Fruit fly (Drosophila melanogaster): ENCODE results near the gene Osi8.

Osi8 gene

DNA sequence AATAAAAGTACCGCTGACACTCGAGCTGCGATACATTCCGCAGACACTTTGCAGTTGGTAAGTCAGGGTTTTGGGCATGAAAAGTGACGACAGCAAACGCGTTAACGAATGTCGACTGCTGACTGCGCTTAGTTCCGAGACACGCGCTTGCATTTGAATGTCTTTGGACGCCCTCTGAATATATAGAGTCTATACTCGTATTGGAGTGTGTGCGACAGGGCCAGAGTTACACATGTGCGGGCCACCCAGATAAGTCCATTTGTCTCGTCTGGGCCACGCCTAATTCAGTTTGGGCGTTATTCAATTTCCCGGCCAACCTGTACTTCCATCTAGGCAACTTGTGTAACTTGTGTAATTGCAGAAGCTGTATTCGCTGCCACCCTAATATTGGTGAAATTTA is 35.3 kb downstream of the Osi8 start:
- no peak for TF ChIP-seq CG8478 (optimal IDR thresholded peaks at IDR 0.05)
- TF ChIP-seq CTCF (optimal IDR thresholded peaks at IDR 0.05): no peak

DNA sequence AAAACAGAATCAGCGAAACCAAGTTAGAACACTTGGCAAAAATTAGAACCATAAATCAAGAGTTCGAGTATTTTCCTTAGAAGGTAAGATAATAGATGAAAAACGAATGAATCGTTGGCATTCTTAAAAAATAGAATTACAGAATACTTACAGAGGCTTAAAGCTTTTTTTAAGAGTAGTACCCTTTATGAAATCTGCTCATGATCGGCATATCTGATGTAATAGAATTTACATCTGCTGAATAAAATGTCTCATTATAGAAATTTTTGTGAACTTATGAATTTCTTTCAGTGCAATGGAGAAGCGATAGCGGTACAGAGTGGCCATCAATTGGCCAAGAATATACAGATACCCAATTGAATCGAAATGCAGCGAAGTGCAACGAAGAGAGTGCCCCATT is 36.5 kb downstream of the Osi8 start, which contains the start of gene Osi13:
Osi13 (plus strand) TSS at position 301 of the 400 bp plus-strand sequence.
- TF ChIP-seq CTCF (optimal IDR thresholded peaks at IDR 0.05) (no peak), CG8478 (optimal IDR thresholded peaks at IDR 0.05) (no peak)

- no peak for TF ChIP-seq CTCF (optimal IDR thresholded peaks at IDR 0.05)
- no peak for TF ChIP-seq CG8478 (optimal IDR thresholded peaks at IDR 0.05)
These were observed 39.1 kb downstream of the Osi8 start for dm6 chr3R:6294046-6294445.

- no peak for TF ChIP-seq CG8478 (optimal IDR thresholded peaks at IDR 0.05)
- TF ChIP-seq CTCF (optimal IDR thresholded peaks at IDR 0.05): no peak
These were observed 42.2 kb downstream of the Osi8 start for dm6 chr3R:6297164-6297563.

DNA sequence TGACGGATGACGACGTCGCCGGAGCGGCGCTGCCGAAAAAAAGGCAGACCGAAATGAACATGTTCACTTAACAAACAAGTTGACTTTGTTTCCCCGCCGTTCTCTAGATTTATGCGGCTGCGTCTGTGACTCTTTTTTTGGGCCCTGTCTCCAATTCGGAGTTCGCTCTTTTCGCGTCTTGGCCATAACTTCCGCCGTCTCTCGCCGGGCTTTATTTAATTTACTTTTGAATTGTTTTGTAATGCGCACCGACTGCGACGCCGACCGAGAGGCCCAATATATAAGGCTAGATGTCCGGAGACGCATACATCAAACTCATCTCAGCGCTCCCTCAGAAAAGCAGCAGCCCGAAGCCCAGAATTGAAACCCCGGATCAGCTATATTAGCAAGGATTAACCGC is 43.9 kb downstream of the Osi8 start, which contains the start of gene Osi14:
Osi14 (plus strand) TSS at position 301 of the 400 bp plus-strand sequence.
- no peak for TF ChIP-seq CG8478 (optimal IDR thresholded peaks at IDR 0.05)

DNA sequence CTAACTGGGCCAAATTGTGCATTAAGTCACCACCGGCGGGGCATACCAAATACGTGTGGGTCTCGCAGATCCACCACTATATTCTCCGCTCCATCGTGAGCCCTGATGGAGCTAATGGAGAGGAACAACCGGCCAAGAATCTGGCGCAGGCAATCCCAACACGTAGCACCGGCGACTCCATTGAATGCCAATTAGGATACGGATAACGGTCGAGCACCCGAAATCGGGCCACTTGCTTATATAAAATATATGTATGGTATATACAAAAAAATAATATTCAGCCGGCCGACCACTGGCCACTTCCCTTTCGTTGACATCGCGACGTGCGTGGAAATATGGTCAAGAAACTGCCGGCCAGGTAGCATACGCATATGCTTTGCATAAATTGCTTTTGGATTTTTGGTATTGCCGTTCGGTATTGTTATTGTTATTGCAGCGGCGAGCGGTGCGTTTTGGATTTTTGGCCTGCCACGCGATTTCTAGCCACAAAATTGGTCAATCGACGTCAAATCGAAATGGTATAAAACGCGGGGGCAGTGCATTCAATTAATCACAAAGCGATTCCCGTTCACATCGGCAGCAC is 46.4 kb downstream of the Osi8 start, which contains the start of gene Osi15:
Osi15 (plus strand) TSS at position 548 of the 583 bp plus-strand sequence.
- no peak for TF ChIP-seq CG8478 (optimal IDR thresholded peaks at IDR 0.05)
- TF ChIP-seq CTCF (optimal IDR thresholded peaks at IDR 0.05): no peak

dm6 chr3R:6303738-6304137 is 48.8 kb downstream of the Osi8 start, which contains the start of gene CG46396:
CG46396 (plus strand) TSS chr3R:6304038.
- TF ChIP-seq CG8478 (optimal IDR thresholded peaks at IDR 0.05) (no peak), CTCF (optimal IDR thresholded peaks at IDR 0.05) (no peak)

DNA sequence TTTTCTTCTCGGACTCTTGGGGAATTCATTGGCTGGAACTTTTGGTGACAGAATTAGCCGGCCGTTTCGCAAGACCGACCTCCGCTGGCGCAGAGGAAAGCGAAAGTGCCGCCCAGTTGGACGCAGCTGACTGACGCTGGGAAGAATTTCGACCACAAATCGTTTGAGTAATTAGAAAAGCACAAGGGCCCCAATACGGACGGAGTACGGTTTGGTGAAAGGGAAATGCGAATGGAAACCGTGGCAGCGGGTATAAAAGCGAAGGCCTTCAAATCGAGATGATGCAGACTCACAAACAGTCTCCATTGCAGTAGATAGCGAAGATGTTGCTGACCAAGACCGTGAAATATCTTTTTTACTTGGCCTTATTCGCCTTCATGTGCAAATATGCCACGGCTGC is 50.0 kb downstream of the Osi8 start, which contains the start of gene Osi16:
Osi16 (plus strand) TSS at position 301 of the 400 bp plus-strand sequence.
- TF ChIP-seq CTCF (optimal IDR thresholded peaks at IDR 0.05) (no peak), CG8478 (optimal IDR thresholded peaks at IDR 0.05) (no peak)
